Worm (Caenorhabditis elegans) whole organism, midembryonic: Measurements from ENCODE around the gene C25H3.1.

ENCODE experiments used
- med-1 ChIP-seq: sonication (generic microtip); optimal IDR thresholded peaks from 2 replicates; lab custom pipeline; 2017; ENCODE audit warnings: missing genetic modification characterization, mild to moderate bottlenecking, missing compliant biosample characterization, antibody characterized with exemption, missing genetic modification reagents; ENCODE audit not compliant: insufficient read depth
- ref-1 ChIP-seq: fragments of 200-800 bp; sonication (Bioruptor generic); conservative IDR thresholded peaks from 2 replicates; pipeline ENCODE4 v1.3.6; 2022; ENCODE audit warnings: missing genetic modification reagents, missing genetic modification characterization, missing compliant biosample characterization
- ztf-23 ChIP-seq: fragments of 200-800 bp; sonication (Bioruptor generic); IDR thresholded peaks from 2 replicates; pipeline ENCODE4 v1.3.6; 2022; ENCODE audit warnings: missing genetic modification reagents, missing genetic modification characterization, missing compliant biosample characterization

DNA sequence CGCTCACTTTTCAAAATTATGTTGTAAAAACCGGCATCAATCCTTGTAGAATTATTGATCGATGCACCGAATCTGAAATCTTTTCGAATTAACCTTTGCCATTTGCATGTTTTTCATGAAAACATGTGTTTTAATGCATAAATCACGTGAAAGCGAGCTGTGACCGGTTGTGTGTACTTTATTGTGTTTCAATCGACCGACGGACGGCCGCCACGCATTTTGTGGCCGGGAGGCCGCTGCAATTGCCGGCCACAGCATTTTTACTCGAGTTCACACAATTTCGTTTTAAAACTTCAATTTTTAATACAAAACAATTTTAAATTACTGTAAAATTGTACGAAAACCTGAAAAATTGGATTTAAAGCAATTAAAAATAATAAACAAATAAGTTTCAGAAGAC, 9.9 kb upstream of the C25H3.1 start, which contains the start of gene C25H3.11:
- TF ChIP-seq ref-1 (GFP tag; lab: Robert Waterston, UW) (no peak), ztf-23 (GFP tag; lab: Robert Waterston, UW) (no peak), med-1 (GFP tag; lab: Kevin White, UChicago) (no peak)
